Worm (Caenorhabditis elegans) whole organism, mixed stage, embryonic: ENCODE data around the gene T09F5.10.

Experiments used
- lsy-2 ChIP-seq: fragments of 150-350 bp; optimal IDR thresholded peaks from 2 replicates; lab custom pipeline; 2014; ENCODE audit warnings: missing biosample characterization, missing genetic modification characterization
- nhr-237 ChIP-seq: fragments of 150-350 bp; optimal IDR thresholded peaks from 2 replicates; lab custom pipeline; 2014; ENCODE audit warnings: missing biosample characterization, missing genetic modification characterization
- nhr-28 ChIP-seq: fragments of 150-350 bp; optimal IDR thresholded peaks from 2 replicates; lab custom pipeline; 2014; ENCODE audit warnings: missing biosample characterization, missing genetic modification characterization
- sptf-1 ChIP-seq: sonication (generic microtip); optimal IDR thresholded peaks from 2 replicates; lab custom pipeline; 2017; ENCODE audit warnings: mild to moderate bottlenecking, missing genetic modification characterization, moderate library complexity, missing compliant biosample characterization
- unc-62 ChIP-seq: fragments of 150-350 bp; optimal IDR thresholded peaks from 2 replicates; lab custom pipeline; 2014; ENCODE audit warnings: missing biosample characterization, missing genetic modification reagents, missing genetic modification characterization

- TF ChIP-seq nhr-28 (tag; lab: Kevin White, UChicago) (no peak), sptf-1 (tag; lab: Kevin White, UChicago) (no peak), nhr-237 (tag; lab: Kevin White, UChicago) (no peak), unc-62 (GFP tag; lab: Kevin White, UChicago) (no peak), lsy-2 (tag; lab: Kevin White, UChicago) (no peak)
These were observed 46.0 kb upstream of the T09F5.10 start for ce11 chrV:15133812-15134211.
